Worm (Caenorhabditis elegans) whole organism, early embryonic: ENCODE measurements around the gene idpc-7.

Experiments
- ama-1 ChIP-seq: fragments of 150-350 bp; optimal IDR thresholded peaks from 2 replicates; lab custom pipeline; 2014
- pes-1 ChIP-seq: fragments of 200-800 bp; sonication (Bioruptor generic); IDR thresholded peaks from 2 replicates; pipeline ENCODE4 v1.3.6; 2022; ENCODE audit warnings: missing genetic modification reagents, missing genetic modification characterization, missing compliant biosample characterization
- tra-4 ChIP-seq: sonication (generic microtip); optimal IDR thresholded peaks from 2 replicates; lab custom pipeline; 2017; ENCODE audit warnings: missing genetic modification characterization, missing compliant biosample characterization

DNA sequence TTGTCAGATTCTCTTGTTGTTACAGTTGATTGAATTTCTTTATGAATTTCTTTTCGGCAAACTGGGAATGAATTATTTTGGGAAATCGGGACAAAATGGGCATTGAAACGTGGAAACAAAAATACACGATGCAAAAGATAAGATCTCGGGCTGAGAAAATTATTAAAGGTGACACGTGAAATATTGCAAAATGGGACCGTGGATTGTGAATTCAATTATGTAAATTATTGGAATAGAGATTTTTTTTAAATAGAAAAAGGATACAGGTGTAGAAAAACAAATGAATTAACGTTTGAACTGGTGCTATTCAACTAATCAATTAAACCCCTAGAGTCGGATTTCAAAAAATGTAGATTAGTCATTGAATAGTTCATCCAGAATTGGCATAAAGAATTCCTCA lies 50.1 kb downstream of the idpc-7 start, which contains the start of gene F25B3.4:
- TF ChIP-seq pes-1 (GFP tag; lab: Robert Waterston, UW) (no peak), ama-1 (lab: Kevin White, UChicago) (no peak), tra-4 (tag; lab: Kevin White, UChicago) (no peak)
